Fruit fly (Drosophila melanogaster): ENCODE measurements around the gene Gapdh2.

dm6 chrX:15859387-15859786 is 8.6 kb upstream of the Gapdh2 start, which contains the start of gene AlkB:
- TF ChIP-seq CG6808 (GFP tag; optimal IDR thresholded peaks at IDR 0.05) (no peak), Hr4 (GFP tag; optimal IDR thresholded peaks at IDR 0.05) (no peak), svp (GFP tag) (no peak), CG3032 (tag; optimal IDR thresholded peaks at IDR 0.05) (no peak), CG1621 (tag; optimal IDR thresholded peaks at IDR 0.05) (no peak), eg (GFP tag; IDR thresholded peaks at IDR 0.05) (no peak), esn (GFP tag; optimal IDR thresholded peaks at IDR 0.05) (no peak), CG10669 (GFP tag; optimal IDR thresholded peaks at IDR 0.05) (no peak), topi (GFP tag; optimal IDR thresholded peaks at IDR 0.05) (no peak), CG6276 (GFP tag; optimal IDR thresholded peaks at IDR 0.05) (no peak)

All from whole organism, prepupa.